Worm (Caenorhabditis elegans): ENCODE data around the gene nhr-125.

DNA sequence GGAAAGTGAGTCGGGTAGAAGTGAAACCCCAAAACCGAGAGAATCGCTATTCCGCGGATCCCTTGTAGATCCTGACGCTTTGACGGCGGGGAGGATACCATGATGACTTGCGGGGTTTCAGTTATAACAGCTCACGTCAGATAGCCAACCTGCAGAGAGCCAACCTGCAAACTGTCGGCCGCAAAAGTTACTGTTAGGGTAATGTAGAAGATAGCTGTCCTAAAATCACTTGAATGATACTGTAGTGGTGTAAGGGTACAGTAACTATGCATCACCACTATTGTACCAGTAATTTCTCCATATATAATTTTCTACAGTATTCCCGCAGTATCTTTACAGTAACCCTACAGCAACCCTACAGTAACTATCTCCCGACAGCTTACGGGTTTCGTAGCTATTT, 7.1 kb upstream of the nhr-125 start, which contains the start of gene oac-12:
- no peak for TF ChIP-seq ama-1 (optimal IDR thresholded peaks at IDR 0.05)
- TF ChIP-seq aly-2 (tag; optimal IDR thresholded peaks at IDR 0.05), result no peak
- no peak for TF ChIP-seq snpc-4 (tag; optimal IDR thresholded peaks at IDR 0.05)
